Fruit fly (Drosophila melanogaster): Measurements from ENCODE around the gene CG4408.

The CG4408 gene

dm6 chr3R:23331865-23332367 lies 31.5 kb downstream of the CG4408 start (continued):
- TF ChIP-seq kni (GFP tag; optimal IDR thresholded peaks at IDR 0.05) (no peak), Rfx (GFP tag; IDR thresholded peaks at IDR 0.05) (no peak), CG2120 (GFP tag; optimal IDR thresholded peaks at IDR 0.05) (peak; percentile 55), CG2875 (GFP tag; optimal IDR thresholded peaks at IDR 0.05) (no peak), dmrt99B (tag; optimal IDR thresholded peaks at IDR 0.05) (no peak), Sox100B (GFP tag; optimal IDR thresholded peaks at IDR 0.05) (no peak), Nf-YC (tag; optimal IDR thresholded peaks at IDR 0.05) (no peak), lmd (GFP tag; IDR thresholded peaks at IDR 0.05) (peak; percentile 42), CG14667 (GFP tag; IDR thresholded peaks at IDR 0.05) (no peak), exex (tag; optimal IDR thresholded peaks at IDR 0.05) (peak; percentile 60), Lim3 (GFP tag; IDR thresholded peaks at IDR 0.05) (no peak), CG8478 (optimal IDR thresholded peaks at IDR 0.05) (no peak), CG17802 (tag; optimal IDR thresholded peaks at IDR 0.05) (no peak), slbo (GFP tag; IDR thresholded peaks at IDR 0.05) (peak; percentile 30; the same call in 1 of the 2 replicates), Xrp1 (GFP tag; IDR thresholded peaks at IDR 0.05) (no peak), tup (GFP tag; optimal IDR thresholded peaks at IDR 0.05) (no peak), CG2712 (tag; optimal IDR thresholded peaks at IDR 0.05) (no peak), CG13287 (GFP tag; IDR thresholded peaks at IDR 0.05; ENCODE audit: partially characterized antibody) (no peak), Sin3A (optimal IDR thresholded peaks at IDR 0.05) (no peak), D19B (GFP tag; optimal IDR thresholded peaks at IDR 0.05) (no peak), CG18599 (GFP tag; optimal IDR thresholded peaks at IDR 0.05) (peak; percentile 45), CG4282 (GFP tag; optimal IDR thresholded peaks at IDR 0.05) (no peak), CG14860 (GFP tag; IDR thresholded peaks at IDR 0.05; ENCODE audit: partially characterized antibody) (no peak), CG6689 (GFP tag; IDR thresholded peaks at IDR 0.05) (0 out of 2 replicates have a peak, but pooled peaks have one; percentile 10), Hr51 (GFP tag; optimal IDR thresholded peaks at IDR 0.05) (no peak), E2f1 (GFP tag; IDR thresholded peaks at IDR 0.05) (0 out of 2 replicates have a peak, but pooled peaks have one; percentile 9), Dip3 (GFP tag; optimal IDR thresholded peaks at IDR 0.05) (peak; percentile 5), pum (GFP tag; optimal IDR thresholded peaks at IDR 0.05) (no peak), Dek (tag; optimal IDR thresholded peaks at IDR 0.05) (no peak), toy (GFP tag; IDR thresholded peaks at IDR 0.05) (no peak), CG32532 (GFP tag; IDR thresholded peaks at IDR 0.05) (peak; percentile 40; the same call in 1 of the 2 replicates), Adf1 (GFP tag; IDR thresholded peaks at IDR 0.05) (no peak), CG12299 (tag; optimal IDR thresholded peaks at IDR 0.05) (no peak), HmgD (GFP tag; optimal IDR thresholded peaks at IDR 0.05) (no peak), btn (GFP tag; optimal IDR thresholded peaks at IDR 0.05) (no peak), CG16813 (GFP tag; IDR thresholded peaks at IDR 0.05; ENCODE audit: partially characterized antibody) (no peak), rib (GFP tag; IDR thresholded peaks at IDR 0.05) (peak; percentile 53; the same call in 1 of the 2 replicates), D19A (tag; optimal IDR thresholded peaks at IDR 0.05) (peak; percentile 95), CG11085 (GFP tag; IDR thresholded peaks at IDR 0.05) (no peak), zfh2 (GFP tag; optimal IDR thresholded peaks at IDR 0.05) (peak; percentile 16), Ets65A (GFP tag) (no peak), sob (GFP tag; IDR thresholded peaks at IDR 0.05) (peak; percentile 13; the same call in 1 of the 2 replicates), Max (GFP tag; optimal IDR thresholded peaks at IDR 0.05) (no peak), row (GFP tag; IDR thresholded peaks at IDR 0.05) (peak; percentile 48), nmo (GFP tag; optimal IDR thresholded peaks at IDR 0.05) (no peak), H2.0 (GFP tag; IDR thresholded peaks at IDR 0.05) (0 out of 2 replicates have a peak, but pooled peaks have one; percentile 12), HLH3B (GFP tag; IDR thresholded peaks at IDR 0.05) (peak; percentile 17; the same call in 1 of the 2 replicates), CG8944 (GFP tag; optimal IDR thresholded peaks at IDR 0.05) (peak; percentile 2), ci (GFP tag; IDR thresholded peaks at IDR 0.05) (0 out of 3 replicates have a peak, but pooled peaks have one; percentile 44), CG7786 (GFP tag; optimal IDR thresholded peaks at IDR 0.05) (no peak), klu (GFP tag; IDR thresholded peaks at IDR 0.05) (no peak), Bgb (GFP tag; IDR thresholded peaks at IDR 0.05; ENCODE audit: partially characterized antibody) (0 out of 2 replicates have a peak, but pooled peaks have one; percentile 28)

All from whole organism, embryonic.